Fruit fly (Drosophila melanogaster) whole organism, embryonic: ENCODE measurements around the gene CG12009.
A peak's percentile ranks its signal among the peaks of the same experiment; 100 is the strongest.

Experiments used
- Antp ChIP-seq: fragments of 200-800 bp; sonication (Bioruptor generic); optimal IDR thresholded peaks from 3 replicates; lab custom pipeline; 2016; ENCODE audit warnings: missing biosample characterization, missing genetic modification characterization
- Asciz ChIP-seq: fragments of 200-800 bp; sonication (Bioruptor generic); optimal IDR thresholded peaks from 2 replicates; lab custom pipeline; 2017; ENCODE audit warnings: missing biosample characterization, mild to moderate bottlenecking, missing genetic modification characterization, missing genetic modification reagents
- CG10267 ChIP-seq: fragments of 200-800 bp; sonication (Bioruptor generic); optimal IDR thresholded peaks from 2 replicates; lab custom pipeline; 2018; ENCODE audit warnings: missing biosample characterization, mild to moderate bottlenecking, missing genetic modification characterization, moderate library complexity
- CG10321 ChIP-seq: fragments of 200-800 bp; sonication (Bioruptor generic); IDR thresholded peaks from 2 replicates; pipeline ENCODE4 v1.3.6; 2022; ENCODE audit warnings: missing biosample characterization, missing genetic modification characterization
- CG10431 ChIP-seq: fragments of 200-800 bp; sonication (Bioruptor generic); optimal IDR thresholded peaks from 3 replicates; lab custom pipeline; 2018; ENCODE audit warnings: missing biosample characterization, mild to moderate bottlenecking, missing genetic modification characterization
- CG10959 ChIP-seq: fragments of 200-800 bp; sonication (Bioruptor generic); IDR thresholded peaks from 2 replicates; pipeline ENCODE4 v1.3.6; 2022; ENCODE audit warnings: missing biosample characterization, missing genetic modification characterization
- CG11695 ChIP-seq: fragments of 200-800 bp; sonication (Bioruptor generic); IDR thresholded peaks from 3 replicates; pipeline ENCODE4 v1.3.6; 2022; ENCODE audit warnings: missing biosample characterization, missing genetic modification characterization
- CG12219 ChIP-seq: fragments of 200-800 bp; sonication (Bioruptor generic); optimal IDR thresholded peaks from 3 replicates; lab custom pipeline; 2018; ENCODE audit warnings: missing biosample characterization, mild to moderate bottlenecking, missing genetic modification characterization
- CG12391 ChIP-seq: fragments of 200-800 bp; sonication (Bioruptor generic); optimal IDR thresholded peaks from 3 replicates; lab custom pipeline; 2018; ENCODE audit warnings: missing biosample characterization, mild to moderate bottlenecking, missing genetic modification characterization, moderate library complexity
- CG12744 ChIP-seq: fragments of 200-800 bp; sonication (Bioruptor generic); optimal IDR thresholded peaks from 2 replicates; lab custom pipeline; 2016; ENCODE audit warnings: missing biosample characterization, missing genetic modification characterization
- CG14710 ChIP-seq: fragments of 200-800 bp; sonication (Bioruptor generic); optimal IDR thresholded peaks from 3 replicates; lab custom pipeline; 2019; ENCODE audit warnings: missing biosample characterization, mild to moderate bottlenecking, missing genetic modification characterization, moderate library complexity
- CG16815 ChIP-seq: fragments of 200-800 bp; sonication (Bioruptor generic); optimal IDR thresholded peaks from 3 replicates; lab custom pipeline; 2017; ENCODE audit warnings: missing biosample characterization, mild to moderate bottlenecking, missing genetic modification characterization
- CG1792 ChIP-seq: fragments of 200-800 bp; sonication (Bioruptor generic); optimal IDR thresholded peaks from 2 replicates; lab custom pipeline; 2016; ENCODE audit warnings: missing biosample characterization, missing genetic modification characterization
- CG18011 ChIP-seq: fragments of 200-800 bp; sonication (Bioruptor generic); optimal IDR thresholded peaks from 2 replicates; lab custom pipeline; 2017; ENCODE audit warnings: missing biosample characterization, missing genetic modification characterization, mild to moderate bottlenecking, moderate library complexity, missing genotype
- CG18262 ChIP-seq: fragments of 200-800 bp; optimal IDR thresholded peaks from 3 replicates; lab custom pipeline; 2019; ENCODE audit warnings: missing biosample characterization, mild to moderate bottlenecking, missing genetic modification characterization, moderate library complexity
- CG31365 ChIP-seq: fragments of 200-800 bp; sonication (Bioruptor generic); optimal IDR thresholded peaks from 2 replicates; lab custom pipeline; 2018; ENCODE audit warnings: missing biosample characterization, mild to moderate bottlenecking, missing genetic modification characterization
- CG33213 ChIP-seq: fragments of 200-800 bp; sonication (Bioruptor generic); optimal IDR thresholded peaks from 3 replicates; lab custom pipeline; 2016; ENCODE audit warnings: missing biosample characterization, missing genetic modification characterization
- CG3726 ChIP-seq: fragments of 200-800 bp; sonication (Bioruptor generic); IDR thresholded peaks from 3 replicates; pipeline ENCODE4, ENCODE4 v1.3.6; 2022; ENCODE audit warnings: missing biosample characterization, missing genetic modification characterization
- CG4617 ChIP-seq: fragments of 200-800 bp; sonication (Bioruptor generic); optimal IDR thresholded peaks from 3 replicates; lab custom pipeline; 2016; ENCODE audit warnings: missing biosample characterization, missing genetic modification characterization, borderline replicate concordance
- CG4820 ChIP-seq: fragments of 200-800 bp; sonication (Bioruptor generic); optimal IDR thresholded peaks from 3 replicates; lab custom pipeline; 2016; ENCODE audit warnings: missing biosample characterization, missing genetic modification characterization
- CG6654 ChIP-seq: fragments of 200-800 bp; sonication (Bioruptor generic); optimal IDR thresholded peaks from 2 replicates; lab custom pipeline; 2017; ENCODE audit warnings: missing biosample characterization, mild to moderate bottlenecking, missing genetic modification characterization
- CG7839 ChIP-seq: fragments of 200-800 bp; sonication (Bioruptor generic); optimal IDR thresholded peaks from 3 replicates; lab custom pipeline; 2018; ENCODE audit warnings: missing biosample characterization, mild to moderate bottlenecking, missing genetic modification characterization, moderate library complexity
- CG7963 ChIP-seq: fragments of 200-800 bp; sonication (Bioruptor generic); IDR thresholded peaks from 3 replicates; pipeline ENCODE4 v1.3.6; 2022; ENCODE audit warnings: missing biosample characterization, missing genetic modification characterization; ENCODE audit not compliant: partially characterized antibody
- CG8290 ChIP-seq, 3 experiments: fragments of 200-800 bp; sonication (Bioruptor generic); optimal IDR thresholded peaks; 2 replicates each; lab custom pipeline; 2016 to 2019; ENCODE audit warnings: missing biosample characterization in 3 of 3, missing genetic modification characterization in 3 of 3, mild to moderate bottlenecking in 2 of 3, moderate library complexity in 1 of 3
- CG8765 ChIP-seq: fragments of 200-800 bp; sonication (Bioruptor generic); IDR thresholded peaks from 2 replicates; pipeline ENCODE4 v1.3.6; 2022; ENCODE audit warnings: missing biosample characterization, missing genetic modification characterization
- CG9797 ChIP-seq: fragments of 200-800 bp; sonication (Bioruptor generic); optimal IDR thresholded peaks from 3 replicates; lab custom pipeline; 2018; ENCODE audit warnings: missing biosample characterization, mild to moderate bottlenecking, missing genetic modification characterization
- CHES-1-like ChIP-seq: fragments of 200-800 bp; sonication (Bioruptor generic); optimal IDR thresholded peaks from 2 replicates; lab custom pipeline; 2016; ENCODE audit warnings: missing biosample characterization, missing genetic modification characterization
- CoRest ChIP-seq: fragments of 200-800 bp; sonication (Bioruptor generic); optimal IDR thresholded peaks from 3 replicates; lab custom pipeline; 2018; ENCODE audit warnings: missing biosample characterization, mild to moderate bottlenecking, missing genetic modification characterization, moderate library complexity
- D ChIP-seq, 2 experiments: fragments of 200-800 bp in 1 of 2; fragments of >200 bp in 1 of 2; sonication (Bioruptor generic) in 1 of 2; optimal IDR thresholded peaks; 2 replicates in 1 of 2; 3 replicates in 1 of 2; lab custom pipeline; 2017; ENCODE audit warnings: mild to moderate bottlenecking in 1 of 2, missing biosample characterization in 1 of 2, missing genetic modification characterization in 1 of 2, missing genetic modification reagents in 1 of 2
- Dip3 ChIP-seq: fragments of 200-800 bp; sonication (Bioruptor generic); optimal IDR thresholded peaks from 3 replicates; lab custom pipeline; 2016; ENCODE audit warnings: missing biosample characterization, missing genetic modification characterization
- HmgZ ChIP-seq: fragments of 200-800 bp; sonication (Bioruptor generic); optimal IDR thresholded peaks from 2 replicates; lab custom pipeline; 2018; ENCODE audit warnings: missing biosample characterization, mild to moderate bottlenecking, missing genetic modification characterization
- Hmx ChIP-seq: fragments of 200-800 bp; sonication (Bioruptor generic); optimal IDR thresholded peaks from 2 replicates; lab custom pipeline; 2016; ENCODE audit warnings: missing biosample characterization, missing genetic modification characterization
- Max ChIP-seq: fragments of 200-800 bp; sonication (Bioruptor generic); optimal IDR thresholded peaks from 2 replicates; lab custom pipeline; 2016; ENCODE audit warnings: missing biosample characterization, mild to moderate bottlenecking, missing genetic modification characterization
- PHDP ChIP-seq: fragments of 200-800 bp; sonication (Bioruptor generic); optimal IDR thresholded peaks from 3 replicates; lab custom pipeline; 2018; ENCODE audit warnings: missing biosample characterization, mild to moderate bottlenecking, missing genetic modification characterization, moderate library complexity
- Sox100B ChIP-seq: fragments of 200-800 bp; sonication (Bioruptor generic); optimal IDR thresholded peaks from 3 replicates; lab custom pipeline; 2018; ENCODE audit warnings: missing biosample characterization, mild to moderate bottlenecking, missing genetic modification characterization
- Sox102F ChIP-seq: fragments of 200-800 bp; sonication (Bioruptor generic); optimal IDR thresholded peaks from 2 replicates; lab custom pipeline; 2018; ENCODE audit warnings: missing biosample characterization, mild to moderate bottlenecking, missing genetic modification characterization, moderate library complexity
- ara ChIP-seq: fragments of 200-800 bp; sonication (Bioruptor generic); IDR thresholded peaks from 2 replicates; pipeline ENCODE4 v1.3.6; 2022; ENCODE audit warnings: missing biosample characterization, missing genetic modification characterization
- cas ChIP-seq: fragments of 200-800 bp; sonication (Bioruptor generic); IDR thresholded peaks from 2 replicates; pipeline ENCODE4 v1.3.6; 2022; ENCODE audit warnings: missing biosample characterization, missing genetic modification characterization
- danr ChIP-seq: fragments of 200-800 bp; sonication (Bioruptor generic); IDR thresholded peaks from 2 replicates; pipeline ENCODE4 v1.3.6; 2022; ENCODE audit warnings: missing biosample characterization, missing genetic modification characterization
- esg ChIP-seq: fragments of 200-800 bp; sonication (Bioruptor generic); conservative IDR thresholded peaks from 2 replicates; pipeline ENCODE4 v1.3.6; 2022; ENCODE audit warnings: missing biosample characterization, missing genetic modification characterization
- klu ChIP-seq: fragments of 200-800 bp; sonication (Bioruptor generic); IDR thresholded peaks from 2 replicates; pipeline ENCODE4 v1.3.6; 2022; ENCODE audit warnings: missing biosample characterization, missing genetic modification characterization
- mam ChIP-seq: fragments of 200-800 bp; sonication (Bioruptor generic); optimal IDR thresholded peaks from 3 replicates; lab custom pipeline; 2016; ENCODE audit warnings: missing biosample characterization, missing genetic modification characterization
- onecut ChIP-seq: fragments of 200-800 bp; sonication (Bioruptor generic); IDR thresholded peaks from 2 replicates; pipeline ENCODE4 v1.3.6; 2022; ENCODE audit warnings: missing biosample characterization, missing genetic modification characterization
- sc ChIP-seq, 3 experiments: fragments of >200 bp in 2 of 3; fragments of 200-800 bp in 1 of 3; sonication (Bioruptor generic) in 1 of 3; optimal IDR thresholded peaks; 2 replicates in 2 of 3; 3 replicates in 1 of 3; lab custom pipeline; 2017; ENCODE audit warnings: mild to moderate bottlenecking in 1 of 3, missing biosample characterization in 1 of 3, missing genetic modification characterization in 1 of 3, missing genetic modification reagents in 1 of 3
- sim ChIP-seq: fragments of 200-800 bp; sonication (Bioruptor generic); IDR thresholded peaks from 2 replicates; pipeline ENCODE4 v1.3.6; 2022; ENCODE audit warnings: missing biosample characterization, missing genetic modification characterization
- slbo ChIP-seq: fragments of 200-800 bp; sonication (Bioruptor generic); IDR thresholded peaks from 2 replicates; pipeline ENCODE4 v1.3.6; 2022; ENCODE audit warnings: missing biosample characterization, missing genetic modification characterization
- toy ChIP-seq: fragments of 200-800 bp; sonication (Bioruptor generic); IDR thresholded peaks from 2 replicates; pipeline ENCODE4 v1.3.6; 2022; ENCODE audit warnings: missing biosample characterization, missing genetic modification characterization
- trh ChIP-seq: fragments of 200-800 bp; sonication (Bioruptor generic); optimal IDR thresholded peaks from 2 replicates; lab custom pipeline; 2016; ENCODE audit warnings: missing biosample characterization, missing genetic modification characterization

CG12009 gene

DNA sequence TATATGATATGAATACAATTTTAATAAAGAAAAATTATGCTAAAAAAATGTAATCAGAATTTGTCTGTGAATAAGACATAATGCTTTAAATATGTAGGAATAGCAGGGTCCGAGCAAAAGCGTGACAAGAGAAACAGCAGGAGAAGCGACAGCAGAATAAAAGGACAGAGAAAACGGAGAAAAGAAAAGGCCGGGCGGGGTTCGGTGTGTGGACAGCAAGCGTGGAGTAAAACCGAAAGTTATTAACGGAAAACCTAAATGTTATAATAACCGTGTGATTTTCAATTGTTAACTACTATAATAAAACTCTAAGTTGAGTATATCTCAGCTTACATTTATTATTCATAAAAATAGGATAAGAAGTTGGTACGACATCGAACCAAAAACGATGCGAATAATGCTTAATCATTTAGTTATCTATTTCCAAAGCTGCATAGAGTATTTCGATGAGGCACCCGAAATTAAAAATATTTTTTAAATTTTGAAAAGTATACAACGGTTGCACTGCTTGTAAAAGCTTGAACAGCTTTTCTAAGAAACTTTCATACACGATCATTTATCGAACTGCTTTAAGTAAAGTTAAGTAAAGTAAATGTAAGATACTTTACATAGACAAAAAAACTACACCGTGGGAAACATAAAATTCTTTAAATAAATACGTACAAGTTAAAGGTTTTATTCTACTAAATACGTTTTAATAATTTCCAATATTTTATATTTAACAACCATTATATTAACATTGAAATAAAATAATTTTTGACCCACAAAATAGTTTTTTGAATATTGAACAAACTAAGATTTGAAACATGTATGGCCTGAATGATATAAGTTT lies 39.4 kb upstream of the CG12009 start (continued):
- no peak for TF ChIP-seq onecut
- no peak for TF ChIP-seq CG10959 (GFP tag; lab: Robert Waterston, UW)
- TF ChIP-seq Hmx = no peak
- TF ChIP-seq CG7963 (GFP tag; lab: Robert Waterston, UW) = no peak
- peak; percentile 50 for TF ChIP-seq HmgZ (tag; lab: Kevin White, UChicago)
- no peak for TF ChIP-seq D (optimal IDR thresholded peaks at IDR 0.05; lab: Kevin White, UChicago)
- TF ChIP-seq D (GFP tag; optimal IDR thresholded peaks at IDR 0.05; lab: Kevin White, UChicago) = no peak
- no peak for TF ChIP-seq CG18011
- TF ChIP-seq mam (GFP tag; lab: Kevin White, UChicago) = no peak
- TF ChIP-seq CG4617 (GFP tag; lab: Kevin White, UChicago) = no peak
- TF ChIP-seq trh = no peak
- peak; percentile 27 for TF ChIP-seq CG12391
- TF ChIP-seq CoRest (tag; lab: Kevin White, UChicago) = peak; percentile 7
- TF ChIP-seq CG10431 (GFP tag; lab: Kevin White, UChicago) = no peak
- TF ChIP-seq CG10321 = no peak
- no peak for TF ChIP-seq CG33213 (GFP tag; lab: Kevin White, UChicago)
- TF ChIP-seq CG12219 = no peak
- no peak for TF ChIP-seq Asciz (GFP tag; lab: Kevin White, UChicago)
- 0 out of 3 replicates have a peak, but pooled peaks have one; percentile 30 for TF ChIP-seq CG11695 (GFP tag; lab: Robert Waterston, UW)
- no peak for TF ChIP-seq CG14710
- no peak for TF ChIP-seq Sox100B (GFP tag; lab: Kevin White, UChicago)
- peak; percentile 56; the same call in 1 of the 2 replicates for TF ChIP-seq slbo
- no peak for TF ChIP-seq CG4820 (GFP tag; lab: Kevin White, UChicago)
- TF ChIP-seq CG3726 (GFP tag; lab: Robert Waterston, UW) = no peak
- no peak for TF ChIP-seq esg (GFP tag; lab: Robert Waterston, UW)
- no peak for TF ChIP-seq Dip3 (GFP tag; lab: Kevin White, UChicago)
- no peak for TF ChIP-seq CG12744 (GFP tag; lab: Kevin White, UChicago)
- TF ChIP-seq danr (GFP tag; lab: Robert Waterston, UW) = no peak
- TF ChIP-seq CG10267 = no peak
- TF ChIP-seq CG8765 (GFP tag; lab: Robert Waterston, UW) = no peak
- TF ChIP-seq cas (GFP tag; lab: Robert Waterston, UW) = no peak
- no peak for TF ChIP-seq CG6654 (GFP tag; lab: Kevin White, UChicago)
- TF ChIP-seq CG7839 (tag; lab: Kevin White, UChicago) = peak; percentile 17
- TF ChIP-seq Antp = no peak
- TF ChIP-seq Sox102F = peak; percentile 2
- peak; percentile 86 for TF ChIP-seq CG31365 (tag; lab: Kevin White, UChicago)
- no peak for TF ChIP-seq PHDP
- no peak for TF ChIP-seq Max
- TF ChIP-seq CG8290 (GFP tag; optimal IDR thresholded peaks at IDR 0.05; lab: Kevin White, UChicago) = no peak
- TF ChIP-seq CG8290 (tag; optimal IDR thresholded peaks at IDR 0.05; lab: Kevin White, UChicago) = no peak
- no peak for TF ChIP-seq CG9797 (GFP tag; lab: Kevin White, UChicago)
- TF ChIP-seq CG1792 (GFP tag; lab: Kevin White, UChicago) = no peak
- no peak for TF ChIP-seq CG16815 (GFP tag; lab: Kevin White, UChicago)
- no peak for TF ChIP-seq CHES-1-like (GFP tag; lab: Kevin White, UChicago)
- TF ChIP-seq CG18262 (tag; lab: Kevin White, UChicago) = no peak
- no peak for TF ChIP-seq toy (GFP tag; lab: Robert Waterston, UW)
- TF ChIP-seq sim (GFP tag; lab: Robert Waterston, UW) = no peak
- no peak for TF ChIP-seq sc (optimal IDR thresholded peaks at IDR 0.05; lab: Kevin White, UChicago)
- no peak for TF ChIP-seq sc (GFP tag; optimal IDR thresholded peaks at IDR 0.05; lab: Kevin White, UChicago)
- TF ChIP-seq klu (GFP tag; lab: Robert Waterston, UW) = no peak
- TF ChIP-seq ara (GFP tag; lab: Robert Waterston, UW) = no peak
